Worm (Caenorhabditis elegans) whole organism, early embryonic: ENCODE measurements around the gene F12A10.6.

ENCODE experiments used
- B0310.2 ChIP-seq: sonication (generic microtip); optimal IDR thresholded peaks from 2 replicates; lab custom pipeline; 2016; ENCODE audit warnings: mild to moderate bottlenecking, missing genetic modification characterization, missing compliant biosample characterization
- F13C5.2 ChIP-seq: sonication (generic microtip); optimal IDR thresholded peaks from 2 replicates; lab custom pipeline; 2017; ENCODE audit warnings: mild to moderate bottlenecking, missing genetic modification characterization, inconsistent platforms, missing compliant biosample characterization
- aly-1 ChIP-seq: sonication (generic microtip); optimal IDR thresholded peaks from 2 replicates; lab custom pipeline; 2016; ENCODE audit warnings: missing genetic modification characterization, missing compliant biosample characterization
- ama-1 ChIP-seq: fragments of 150-350 bp; optimal IDR thresholded peaks from 2 replicates; lab custom pipeline; 2014
- ceh-36 ChIP-seq: sonication (generic microtip); optimal IDR thresholded peaks from 2 replicates; lab custom pipeline; 2016; ENCODE audit warnings: missing genetic modification characterization, inconsistent platforms, missing compliant biosample characterization
- ets-7 ChIP-seq: sonication (generic microtip); optimal IDR thresholded peaks from 2 replicates; lab custom pipeline; 2016; ENCODE audit warnings: missing genotype, missing genetic modification characterization, missing compliant biosample characterization
- flt-1 ChIP-seq: fragments of 200-800 bp; sonication (Bioruptor generic); IDR thresholded peaks from 2 replicates; pipeline ENCODE4 v1.3.6; 2022; ENCODE audit warnings: missing genetic modification characterization, missing compliant biosample characterization
- hmg-4 ChIP-seq: fragments of 200-800 bp; sonication (Bioruptor generic); optimal IDR thresholded peaks from 2 replicates; lab custom pipeline; 2018; ENCODE audit warnings: mild to moderate bottlenecking, missing genetic modification characterization, missing compliant biosample characterization
- hnd-1 ChIP-seq: sonication (generic microtip); optimal IDR thresholded peaks from 2 replicates; lab custom pipeline; 2016; ENCODE audit warnings: missing genetic modification characterization, missing compliant biosample characterization
- scrt-1 ChIP-seq: fragments of 200-800 bp; sonication (Bioruptor generic); IDR thresholded peaks from 2 replicates; pipeline ENCODE4 v1.3.6; 2022; ENCODE audit warnings: missing genetic modification characterization, missing compliant biosample characterization
- sea-1 ChIP-seq: fragments of 200-800 bp; sonication (Bioruptor generic); conservative IDR thresholded peaks from 2 replicates; pipeline ENCODE4 v1.3.6; 2022; ENCODE audit warnings: missing genetic modification characterization, missing compliant biosample characterization
- tbx-11 ChIP-seq: fragments of 200-800 bp; sonication (Bioruptor generic); IDR thresholded peaks from 2 replicates; pipeline ENCODE4 v1.3.6; 2022; ENCODE audit warnings: missing genetic modification characterization, missing compliant biosample characterization
- tbx-37 ChIP-seq: fragments of 200-800 bp; sonication (Bioruptor generic); conservative IDR thresholded peaks from 2 replicates; pipeline ENCODE4 v1.3.6; 2022; ENCODE audit warnings: missing genetic modification reagents, missing genetic modification characterization, missing compliant biosample characterization
- tra-4 ChIP-seq: sonication (generic microtip); optimal IDR thresholded peaks from 2 replicates; lab custom pipeline; 2017; ENCODE audit warnings: missing genetic modification characterization, missing compliant biosample characterization

- TF ChIP-seq scrt-1 (GFP tag; lab: Robert Waterston, UW) (no peak), ets-7 (tag; lab: Kevin White, UChicago) (no peak), tbx-11 (GFP tag; lab: Robert Waterston, UW) (no peak), B0310.2 (tag; lab: Kevin White, UChicago) (no peak), sea-1 (no peak), tra-4 (tag; lab: Kevin White, UChicago) (no peak), ceh-36 (tag; lab: Kevin White, UChicago) (no peak), hnd-1 (no peak), flt-1 (GFP tag; lab: Robert Waterston, UW) (no peak), ama-1 (lab: Kevin White, UChicago) (no peak), F13C5.2 (tag; lab: Kevin White, UChicago) (no peak), aly-1 (tag; lab: Kevin White, UChicago) (no peak), hmg-4 (GFP tag; lab: Kevin White, UChicago) (no peak), tbx-37 (GFP tag; lab: Robert Waterston, UW) (no peak)
Measured at ce11 chrII:5474946-5475345, 19.4 kb downstream of the F12A10.6 start, which contains the start of gene ilcr-2.
